Worm (Caenorhabditis elegans) whole organism, L2 larva: Measurements from ENCODE around the gene nlp-18.

Experiments
- alr-1 ChIP-seq: fragments of 150-350 bp; optimal IDR thresholded peaks from 2 replicates; lab custom pipeline; 2014; ENCODE audit warnings: missing biosample characterization, missing genetic modification characterization
- ama-1 ChIP-seq: fragments of 150-350 bp; optimal IDR thresholded peaks from 2 replicates; lab custom pipeline; 2018; ENCODE audit warnings: inconsistent platforms
- blmp-1 ChIP-seq: sonication (generic microtip); optimal IDR thresholded peaks from 2 replicates; lab custom pipeline; 2017; ENCODE audit warnings: missing genetic modification characterization, mild to moderate bottlenecking, missing compliant biosample characterization, antibody characterized with exemption, moderate library complexity; ENCODE audit not compliant: insufficient read depth
- ceh-82 ChIP-seq: fragments of 150-350 bp; optimal IDR thresholded peaks from 2 replicates; lab custom pipeline; 2014; ENCODE audit warnings: missing biosample characterization, missing genetic modification characterization
- lin-13 ChIP-seq: fragments of 150-350 bp; optimal IDR thresholded peaks from 2 replicates; lab custom pipeline; 2014; ENCODE audit warnings: missing biosample characterization, missing genetic modification reagents, missing genetic modification characterization
- lin-39 ChIP-seq: fragments of 150-350 bp; optimal IDR thresholded peaks from 2 replicates; lab custom pipeline; 2014; ENCODE audit warnings: missing biosample characterization, missing genetic modification reagents, missing genetic modification characterization
- nhr-11 ChIP-seq: fragments of 150-350 bp; optimal IDR thresholded peaks from 2 replicates; lab custom pipeline; 2014; ENCODE audit warnings: missing biosample characterization, missing genetic modification characterization
- nhr-25 ChIP-seq: fragments of 150-350 bp; sonication (generic microtip); optimal IDR thresholded peaks from 3 replicates; lab custom pipeline; 2014; ENCODE audit warnings: missing biosample characterization, missing genetic modification characterization
- skn-1 ChIP-seq: sonication (generic microtip); optimal IDR thresholded peaks from 2 replicates; lab custom pipeline; 2017; ENCODE audit warnings: missing biosample characterization, missing genetic modification characterization
- snpc-4 ChIP-seq: fragments of 150-350 bp; optimal IDR thresholded peaks from 2 replicates; lab custom pipeline; 2014; ENCODE audit warnings: missing biosample characterization, missing genetic modification characterization
- unc-62 ChIP-seq: fragments of 150-350 bp; optimal IDR thresholded peaks from 2 replicates; lab custom pipeline; 2014; ENCODE audit warnings: missing biosample characterization, missing genetic modification reagents, missing genetic modification characterization
- zag-1 ChIP-seq: fragments of 150-350 bp; optimal IDR thresholded peaks from 2 replicates; lab custom pipeline; 2014; ENCODE audit warnings: missing biosample characterization, missing genetic modification characterization
- ztf-4 ChIP-seq: fragments of 150-350 bp; optimal IDR thresholded peaks from 2 replicates; lab custom pipeline; 2014; ENCODE audit warnings: missing biosample characterization, missing genetic modification characterization

DNA sequence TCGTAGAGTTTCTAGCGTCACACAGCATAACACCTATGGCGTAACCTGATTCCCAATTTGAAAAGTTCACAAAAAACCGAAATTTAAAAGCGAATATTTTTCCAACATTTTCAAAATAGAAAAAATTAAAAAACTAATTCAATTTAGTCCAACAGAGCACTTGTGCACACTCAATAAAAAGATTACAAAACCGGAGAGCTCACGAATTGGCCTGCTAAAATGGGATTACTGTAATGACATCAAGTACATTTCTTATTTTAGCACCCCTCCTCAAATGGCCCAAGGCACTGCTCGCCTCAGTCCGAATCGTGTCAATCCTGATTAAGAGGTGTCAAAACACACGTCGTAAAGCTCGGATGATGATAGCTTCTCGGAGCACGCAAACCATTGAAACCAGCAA, 2.6 kb upstream of the nlp-18 start:
- TF ChIP-seq skn-1: no peak
- no peak for TF ChIP-seq nhr-11 (tag; lab: Kevin White, UChicago)
- no peak for TF ChIP-seq lin-13 (GFP tag; lab: Kevin White, UChicago)
- no peak for TF ChIP-seq nhr-25 (tag; lab: Kevin White, UChicago)
- no peak for TF ChIP-seq ama-1 (lab: Kevin White, UChicago)
- TF ChIP-seq alr-1 (tag; lab: Kevin White, UChicago): no peak
- TF ChIP-seq ztf-4 (tag; lab: Kevin White, UChicago): no peak
- no peak for TF ChIP-seq ceh-82 (tag; lab: Kevin White, UChicago)
- TF ChIP-seq unc-62: no peak
- TF ChIP-seq blmp-1 (tag; lab: Kevin White, UChicago): no peak
- TF ChIP-seq zag-1 (tag; lab: Kevin White, UChicago): no peak
- TF ChIP-seq lin-39 (tag; lab: Kevin White, UChicago): no peak
- no peak for TF ChIP-seq snpc-4 (tag; lab: Kevin White, UChicago)
